Fruit fly (Drosophila melanogaster): ENCODE results near the gene CG4998.
A peak's percentile ranks its signal among the peaks of the same experiment; 100 is the strongest.

Gene CG4998

DNA sequence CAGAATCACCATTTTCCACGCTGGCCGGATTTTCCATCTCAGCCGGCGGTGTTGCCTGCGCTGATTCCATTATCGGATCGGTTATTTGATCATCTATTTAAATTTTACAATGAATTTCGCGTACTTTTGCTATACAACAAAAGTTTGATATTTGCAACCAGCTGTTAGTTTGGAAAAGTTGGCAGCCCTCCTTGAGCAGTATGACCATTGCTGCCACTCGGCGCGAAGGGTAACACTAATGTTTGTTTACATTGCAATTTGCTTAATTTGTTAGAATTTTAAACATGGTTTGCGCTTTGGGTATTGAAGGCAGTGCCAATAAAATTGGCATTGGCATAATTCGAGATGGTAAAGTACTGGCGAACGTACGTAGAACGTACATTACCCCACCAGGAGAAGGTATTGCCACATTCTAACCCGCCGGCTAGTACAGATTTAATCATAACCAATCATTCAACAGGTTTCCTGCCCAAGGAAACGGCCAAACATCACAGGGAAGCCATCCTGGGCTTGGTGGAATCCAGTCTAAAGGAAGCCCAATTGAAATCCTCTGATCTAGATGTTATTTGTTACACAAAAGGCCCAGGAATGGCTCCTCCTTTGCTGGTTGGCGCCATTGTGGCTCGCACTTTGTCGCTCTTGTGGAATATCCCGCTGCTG lies 13.1 kb downstream of the CG4998 start, which contains the start of the genes Golgin104 and Tcs3 (continued):
- TF ChIP-seq sc (optimal IDR thresholded peaks at IDR 0.05) (no peak), sc (GFP tag; optimal IDR thresholded peaks at IDR 0.05) (no peak), Sin3A (optimal IDR thresholded peaks at IDR 0.05) (peak; percentile 69), MESR4 (GFP tag; optimal IDR thresholded peaks at IDR 0.05) (peak; percentile 56), scrt (GFP tag; optimal IDR thresholded peaks at IDR 0.05) (peak; percentile 92), HLH4C (GFP tag; IDR thresholded peaks at IDR 0.05; ENCODE audit: partially characterized antibody) (0 out of 3 replicates have a peak, but pooled peaks have one; percentile 17), CG15514 (GFP tag; optimal IDR thresholded peaks at IDR 0.05) (peak; percentile 36), CG4424 (GFP tag; optimal IDR thresholded peaks at IDR 0.05) (no peak), Ptx1 (GFP tag; IDR thresholded peaks at IDR 0.05) (no peak), pzg (GFP tag; optimal IDR thresholded peaks at IDR 0.05) (peak; percentile 75), trem (tag; optimal IDR thresholded peaks at IDR 0.05) (peak; percentile 99), kah (GFP tag; optimal IDR thresholded peaks at IDR 0.05) (peak; percentile 52), row (GFP tag; IDR thresholded peaks at IDR 0.05) (peak; percentile 39; the same call in 1 of the 3 replicates), CG13287 (GFP tag; IDR thresholded peaks at IDR 0.05; ENCODE audit: partially characterized antibody) (peak; percentile 49; the same call in 1 of the 2 replicates), Sry-δ (GFP tag; optimal IDR thresholded peaks at IDR 0.05) (peak; percentile 16), nmo (GFP tag; optimal IDR thresholded peaks at IDR 0.05) (peak; percentile 8), bigmax (GFP tag; optimal IDR thresholded peaks at IDR 0.05) (peak; percentile 40), dimm (GFP tag; IDR thresholded peaks at IDR 0.05) (no peak), BtbVII (GFP tag; optimal IDR thresholded peaks at IDR 0.05) (no peak), CG34422 (GFP tag; IDR thresholded peaks at IDR 0.05) (peak; percentile 49; the same call in 1 of the 3 replicates), gfzf (GFP tag; optimal IDR thresholded peaks at IDR 0.05) (peak; percentile 69), Myb (GFP tag; optimal IDR thresholded peaks at IDR 0.05) (peak; percentile 31), cas (GFP tag; IDR thresholded peaks at IDR 0.05) (no peak), H2.0 (GFP tag; IDR thresholded peaks at IDR 0.05) (no peak), exex (tag; optimal IDR thresholded peaks at IDR 0.05) (peak; percentile 8), Med (GFP tag) (peak; percentile 63), BEAF-32 (GFP tag; optimal IDR thresholded peaks at IDR 0.05) (peak; percentile 21), CG6765 (GFP tag; optimal IDR thresholded peaks at IDR 0.05) (no peak)

DNA sequence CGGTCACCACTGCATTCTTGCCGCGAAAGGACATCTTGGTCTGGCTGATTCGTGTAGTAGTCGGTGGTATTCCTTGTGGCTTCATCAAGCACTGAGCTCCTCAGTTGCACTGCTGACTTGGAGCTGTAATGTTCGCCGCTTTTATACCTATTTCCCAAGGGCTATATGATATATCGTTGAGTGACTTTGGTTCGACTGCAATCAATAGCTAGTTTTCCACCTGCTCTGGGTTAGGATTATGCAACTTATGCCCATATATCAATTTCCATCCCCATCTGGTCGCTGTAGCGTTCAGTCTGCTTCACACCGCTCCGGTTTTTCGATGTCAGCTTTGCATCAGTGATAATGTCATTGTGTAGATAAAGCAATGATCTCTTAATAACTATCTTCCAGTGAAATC lies 15.4 kb downstream of the CG4998 start, which contains the start of gene Pdh:
Gene Pdh, minus strand, starts transcription at position 101 of the 400 bp plus-strand sequence.
- no peak for TF ChIP-seq D19B (GFP tag; optimal IDR thresholded peaks at IDR 0.05)
- TF ChIP-seq dpn (GFP tag; optimal IDR thresholded peaks at IDR 0.05): no peak
- no peak for TF ChIP-seq CG13296 (GFP tag; optimal IDR thresholded peaks at IDR 0.05)
- TF ChIP-seq Dek (tag; optimal IDR thresholded peaks at IDR 0.05): no peak
- TF ChIP-seq CG8478 (optimal IDR thresholded peaks at IDR 0.05): no peak
- TF ChIP-seq Med (GFP tag): peak; percentile 57
- TF ChIP-seq Pdp1 (GFP tag; optimal IDR thresholded peaks at IDR 0.05): peak in 1 of 2 experiments; percentile 0
- TF ChIP-seq CG9727 (GFP tag; optimal IDR thresholded peaks at IDR 0.05): no peak

DNA sequence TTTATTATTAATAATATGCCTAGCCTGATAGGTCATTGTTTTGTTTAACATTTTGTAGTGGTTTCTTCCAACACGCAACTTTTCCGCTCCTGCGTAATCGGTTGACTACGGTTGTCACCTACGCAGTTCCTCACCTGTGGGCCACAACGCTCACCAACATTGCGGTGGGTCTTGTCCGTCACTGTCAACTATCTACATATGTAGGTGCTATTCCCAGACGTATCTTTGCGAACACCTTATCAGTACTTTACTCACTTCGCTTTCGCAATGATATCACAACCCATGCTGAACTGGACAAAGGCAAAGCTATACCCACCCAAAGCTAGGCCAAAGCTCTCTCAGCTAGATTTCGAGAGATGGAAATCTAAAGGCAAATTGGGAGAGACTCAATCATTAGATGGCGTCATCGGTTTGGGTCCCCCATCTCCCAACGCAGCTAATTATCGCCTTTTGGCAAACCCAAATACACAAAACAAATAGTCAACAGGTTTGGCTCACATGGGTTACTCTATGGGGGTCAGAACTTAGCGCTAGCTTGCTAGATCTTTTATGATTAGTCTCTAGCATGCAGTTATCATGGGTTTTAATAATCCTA lies 17.5 kb downstream of the CG4998 start:
- TF ChIP-seq CG1792 (GFP tag; optimal IDR thresholded peaks at IDR 0.05) (no peak), kni (GFP tag; optimal IDR thresholded peaks at IDR 0.05) (no peak), CG17359 (tag; optimal IDR thresholded peaks at IDR 0.05) (no peak), tin (GFP tag; optimal IDR thresholded peaks at IDR 0.05) (no peak), prd (optimal IDR thresholded peaks at IDR 0.05) (no peak), prd (GFP tag; IDR thresholded peaks at IDR 0.05) (no peak), CG18599 (GFP tag; optimal IDR thresholded peaks at IDR 0.05) (no peak), CG31388 (GFP tag; optimal IDR thresholded peaks at IDR 0.05) (no peak), CG6791 (GFP tag; IDR thresholded peaks at IDR 0.05; ENCODE audit: partially characterized antibody) (no peak), Aef1 (GFP tag; IDR thresholded peaks at IDR 0.05) (no peak), CG1603 (tag; optimal IDR thresholded peaks at IDR 0.05) (no peak), CG4730 (GFP tag; IDR thresholded peaks at IDR 0.05) (no peak), en (GFP tag; optimal IDR thresholded peaks at IDR 0.05) (no peak), ash1 (GFP tag; optimal IDR thresholded peaks at IDR 0.05) (no peak)
